Worm (Caenorhabditis elegans) whole organism, late embryonic: Measurements from ENCODE around the gene nxf-2.

ENCODE experiments used
- C38D4.7 ChIP-seq: fragments of 200-800 bp; sonication (Bioruptor generic); optimal IDR thresholded peaks from 2 replicates; lab custom pipeline; 2018; ENCODE audit warnings: mild to moderate bottlenecking, missing genetic modification characterization, moderate library complexity, missing compliant biosample characterization
- F13H6.1 ChIP-seq: sonication (generic microtip); optimal IDR thresholded peaks from 2 replicates; lab custom pipeline; 2016; ENCODE audit warnings: missing genetic modification characterization, missing compliant biosample characterization
- K02D7.2 ChIP-seq: sonication (generic microtip); optimal IDR thresholded peaks from 2 replicates; lab custom pipeline; 2017; ENCODE audit warnings: mild to moderate bottlenecking, missing genetic modification characterization, missing compliant biosample characterization
- K09A11.1 ChIP-seq: sonication (generic microtip); optimal IDR thresholded peaks from 2 replicates; lab custom pipeline; 2017; ENCODE audit warnings: antibody characterized with exemption, mild to moderate bottlenecking, missing genetic modification characterization, missing compliant biosample characterization; ENCODE audit not compliant: insufficient read depth
- ama-1 ChIP-seq: fragments of 150-350 bp; optimal IDR thresholded peaks from 2 replicates; lab custom pipeline; 2014
- ceh-18 ChIP-seq: sonication (generic microtip); optimal IDR thresholded peaks from 2 replicates; lab custom pipeline; 2016; ENCODE audit warnings: missing genetic modification characterization, missing compliant biosample characterization
- ceh-19 ChIP-seq: fragments of 200-800 bp; sonication (Bioruptor generic); optimal IDR thresholded peaks from 2 replicates; lab custom pipeline; 2018; ENCODE audit warnings: mild to moderate bottlenecking, missing genetic modification characterization, missing compliant biosample characterization
- ceh-2 ChIP-seq: sonication (generic microtip); optimal IDR thresholded peaks from 2 replicates; lab custom pipeline; 2016; ENCODE audit warnings: missing genotype, missing genetic modification characterization, missing compliant biosample characterization
- ceh-22 ChIP-seq: sonication (generic microtip); optimal IDR thresholded peaks from 2 replicates; lab custom pipeline; 2017; ENCODE audit warnings: missing biosample characterization, missing genetic modification characterization
- ceh-24 ChIP-seq: sonication (generic microtip); optimal IDR thresholded peaks from 2 replicates; lab custom pipeline; 2016; ENCODE audit warnings: mild to moderate bottlenecking, missing genetic modification characterization, missing compliant biosample characterization
- ceh-30 ChIP-seq: fragments of 150-350 bp; optimal IDR thresholded peaks from 2 replicates; lab custom pipeline; 2014; ENCODE audit warnings: missing biosample characterization, missing genetic modification characterization
- ceh-31 ChIP-seq: sonication (generic microtip); optimal IDR thresholded peaks from 2 replicates; lab custom pipeline; 2016; ENCODE audit warnings: missing genetic modification characterization, missing compliant biosample characterization
- ceh-34 ChIP-seq: sonication (generic microtip); optimal IDR thresholded peaks from 2 replicates; lab custom pipeline; 2016; ENCODE audit warnings: mild to moderate bottlenecking, missing genetic modification characterization, missing compliant biosample characterization
- che-1 ChIP-seq: sonication (generic microtip); optimal IDR thresholded peaks from 2 replicates; lab custom pipeline; 2016; ENCODE audit warnings: mild to moderate bottlenecking, missing genetic modification characterization, missing compliant biosample characterization
- dmd-4 ChIP-seq: sonication (generic microtip); optimal IDR thresholded peaks from 2 replicates; lab custom pipeline; 2016; ENCODE audit warnings: borderline replicate concordance, missing genetic modification characterization, missing compliant biosample characterization
- elt-2 ChIP-seq: sonication (generic microtip); optimal IDR thresholded peaks from 2 replicates; lab custom pipeline; 2016; ENCODE audit warnings: missing genetic modification reagents, missing genetic modification characterization, missing compliant biosample characterization
- elt-4 ChIP-seq: sonication (generic microtip); optimal IDR thresholded peaks from 2 replicates; lab custom pipeline; 2016; ENCODE audit warnings: missing genetic modification characterization, missing compliant biosample characterization
- ets-4 ChIP-seq: sonication (generic microtip); optimal IDR thresholded peaks from 2 replicates; lab custom pipeline; 2016; ENCODE audit warnings: missing genetic modification characterization, missing compliant biosample characterization
- eyg-1 ChIP-seq: sonication (generic microtip); optimal IDR thresholded peaks from 2 replicates; lab custom pipeline; 2016; ENCODE audit warnings: missing genotype, missing genetic modification characterization, missing compliant biosample characterization
- gmeb-2 ChIP-seq: sonication (generic microtip); optimal IDR thresholded peaks from 2 replicates; lab custom pipeline; 2016; ENCODE audit warnings: missing genetic modification characterization, inconsistent platforms, missing compliant biosample characterization
- hlh-13 ChIP-seq: fragments of 200-800 bp; sonication (Bioruptor generic); optimal IDR thresholded peaks from 2 replicates; lab custom pipeline; 2018; ENCODE audit warnings: mild to moderate bottlenecking, missing genetic modification characterization, missing compliant biosample characterization
- hlh-30 ChIP-seq: sonication (generic microtip); optimal IDR thresholded peaks from 2 replicates; lab custom pipeline; 2017; ENCODE audit warnings: antibody characterized with exemption, missing genetic modification characterization, missing compliant biosample characterization; ENCODE audit not compliant: insufficient read depth
- hlh-6 ChIP-seq: sonication (generic microtip); optimal IDR thresholded peaks from 2 replicates; lab custom pipeline; 2016; ENCODE audit warnings: missing genotype, missing genetic modification characterization, missing compliant biosample characterization
- lin-11 ChIP-seq: fragments of 200-800 bp; sonication (Bioruptor generic); optimal IDR thresholded peaks from 2 replicates; lab custom pipeline; 2018; ENCODE audit warnings: mild to moderate bottlenecking, missing genetic modification characterization, missing compliant biosample characterization
- mec-3 ChIP-seq: sonication (generic microtip); optimal IDR thresholded peaks from 2 replicates; lab custom pipeline; 2016; ENCODE audit warnings: borderline replicate concordance, missing genetic modification characterization, missing compliant biosample characterization
- npax-4 ChIP-seq: sonication (generic microtip); optimal IDR thresholded peaks from 2 replicates; lab custom pipeline; 2016; ENCODE audit warnings: missing genetic modification characterization, missing compliant biosample characterization
- odd-2 ChIP-seq: sonication (generic microtip); optimal IDR thresholded peaks from 2 replicates; lab custom pipeline; 2017; ENCODE audit warnings: antibody characterized with exemption, mild to moderate bottlenecking, missing genetic modification characterization, missing compliant biosample characterization
- pat-9 ChIP-seq: fragments of 200-800 bp; sonication (Bioruptor generic); optimal IDR thresholded peaks from 2 replicates; lab custom pipeline; 2018; ENCODE audit warnings: mild to moderate bottlenecking, missing genetic modification characterization, moderate library complexity, missing compliant biosample characterization
- pha-4 ChIP-seq: fragments of 150-350 bp; optimal IDR thresholded peaks from 2 replicates; lab custom pipeline; 2018; ENCODE audit warnings: missing biosample characterization, missing genetic modification reagents, missing genetic modification characterization
- pqm-1 ChIP-seq: sonication (generic microtip); optimal IDR thresholded peaks from 2 replicates; lab custom pipeline; 2016; ENCODE audit warnings: missing genetic modification characterization, missing compliant biosample characterization
- pros-1 ChIP-seq: fragments of 150-350 bp; optimal IDR thresholded peaks from 2 replicates; lab custom pipeline; 2014; ENCODE audit warnings: missing biosample characterization, missing genetic modification reagents, missing genetic modification characterization
- ref-2 ChIP-seq: sonication (generic microtip); optimal IDR thresholded peaks from 2 replicates; lab custom pipeline; 2016; ENCODE audit warnings: missing genetic modification characterization, missing compliant biosample characterization
- rnt-1 ChIP-seq: sonication (generic microtip); optimal IDR thresholded peaks from 2 replicates; lab custom pipeline; 2016; ENCODE audit warnings: missing genetic modification characterization, missing compliant biosample characterization
- sox-2 ChIP-seq: fragments of 200-800 bp; sonication (Bioruptor generic); IDR thresholded peaks from 2 replicates; pipeline ENCODE4 v1.3.6; 2022; ENCODE audit warnings: missing genetic modification reagents, missing genetic modification characterization, missing compliant biosample characterization
- syd-9 ChIP-seq: sonication (generic microtip); optimal IDR thresholded peaks from 2 replicates; lab custom pipeline; 2016; ENCODE audit warnings: mild to moderate bottlenecking, missing genetic modification characterization, moderate library complexity, missing compliant biosample characterization
- tbx-7 ChIP-seq: sonication (generic microtip); optimal IDR thresholded peaks from 2 replicates; lab custom pipeline; 2016; ENCODE audit warnings: missing genotype, missing genetic modification characterization, missing compliant biosample characterization
- unc-42 ChIP-seq: sonication (generic microtip); optimal IDR thresholded peaks from 2 replicates; lab custom pipeline; 2016; ENCODE audit warnings: missing genotype, missing genetic modification characterization, missing compliant biosample characterization
- zip-5 ChIP-seq: sonication (generic microtip); optimal IDR thresholded peaks from 2 replicates; lab custom pipeline; 2016; ENCODE audit warnings: missing genetic modification characterization, missing compliant biosample characterization

The nxf-2 gene

ce11 chrV:14411989-14412388, 5.6 kb downstream of the nxf-2 start:
- TF ChIP-seq K09A11.1 (tag; lab: Kevin White, UChicago) (no peak), sox-2 (GFP tag; lab: Robert Waterston, UW) (no peak), elt-4 (tag; lab: Kevin White, UChicago) (no peak), lin-11 (tag; lab: Kevin White, UChicago) (no peak), hlh-13 (no peak), F13H6.1 (no peak), ama-1 (lab: Kevin White, UChicago) (no peak), zip-5 (tag; lab: Kevin White, UChicago) (no peak)

- TF ChIP-seq ceh-22 (tag; lab: Kevin White, UChicago) (no peak), elt-2 (tag; lab: Kevin White, UChicago) (no peak), K02D7.2 (tag; lab: Kevin White, UChicago) (no peak), ceh-18 (tag; lab: Kevin White, UChicago) (no peak), gmeb-2 (no peak), ceh-34 (no peak), hlh-30 (tag; lab: Kevin White, UChicago) (no peak), pqm-1 (tag; lab: Kevin White, UChicago) (no peak), elt-4 (tag; lab: Kevin White, UChicago) (no peak), mec-3 (tag; lab: Kevin White, UChicago) (no peak), hlh-13 (no peak), tbx-7 (tag; lab: Kevin White, UChicago) (no peak), npax-4 (tag; lab: Kevin White, UChicago) (no peak), lin-11 (tag; lab: Kevin White, UChicago) (no peak)
These were observed 7.7 kb downstream of the nxf-2 start for ce11 chrV:14409905-14410304.

ce11 chrV:14408774-14409173, 8.9 kb downstream of the nxf-2 start, which contains the start of gene gnrr-2:
gnrr-2 (plus strand) TSS chrV:14409074.
- no peak for TF ChIP-seq hlh-30 (tag; lab: Kevin White, UChicago)
- no peak for TF ChIP-seq dmd-4 (tag; lab: Kevin White, UChicago)
- no peak for TF ChIP-seq hlh-6 (tag; lab: Kevin White, UChicago)
- no peak for TF ChIP-seq hlh-13
- no peak for TF ChIP-seq ceh-31 (tag; lab: Kevin White, UChicago)

- no peak for TF ChIP-seq ceh-18 (tag; lab: Kevin White, UChicago)
- no peak for TF ChIP-seq ama-1 (lab: Kevin White, UChicago)
- no peak for TF ChIP-seq K02D7.2 (tag; lab: Kevin White, UChicago)
- TF ChIP-seq ets-4 (tag; lab: Kevin White, UChicago): no peak
- no peak for TF ChIP-seq rnt-1
- TF ChIP-seq eyg-1 (tag; lab: Kevin White, UChicago): no peak
- no peak for TF ChIP-seq pat-9 (tag; lab: Kevin White, UChicago)
- TF ChIP-seq pros-1: no peak
- no peak for TF ChIP-seq che-1 (tag; lab: Kevin White, UChicago)
- TF ChIP-seq ceh-19 (GFP tag; lab: Kevin White, UChicago): no peak
- no peak for TF ChIP-seq ref-2 (tag; lab: Kevin White, UChicago)
- TF ChIP-seq odd-2: no peak
- no peak for TF ChIP-seq elt-2 (tag; lab: Kevin White, UChicago)
These were observed 12.0 kb downstream of the nxf-2 start for ce11 chrV:14405647-14406046.

- TF ChIP-seq hlh-30 (tag; lab: Kevin White, UChicago) (no peak), K02D7.2 (tag; lab: Kevin White, UChicago) (no peak), eyg-1 (tag; lab: Kevin White, UChicago) (no peak), C38D4.7 (GFP tag; lab: Kevin White, UChicago) (no peak), hlh-6 (tag; lab: Kevin White, UChicago) (no peak), gmeb-2 (no peak), unc-42 (tag; lab: Kevin White, UChicago) (no peak), pha-4 (no peak), elt-4 (tag; lab: Kevin White, UChicago) (no peak), pros-1 (no peak), ceh-22 (tag; lab: Kevin White, UChicago) (no peak), ceh-30 (tag; lab: Kevin White, UChicago) (no peak), ceh-24 (tag; lab: Kevin White, UChicago) (no peak), ceh-31 (tag; lab: Kevin White, UChicago) (no peak), ref-2 (tag; lab: Kevin White, UChicago) (no peak), syd-9 (no peak), ceh-19 (GFP tag; lab: Kevin White, UChicago) (no peak), ceh-2 (no peak)
These were observed 21.4 kb downstream of the nxf-2 start for ce11 chrV:14396123-14396669.
